Worm (Caenorhabditis elegans) whole organism, young adult: Measurements from ENCODE around the gene ZK1307.7.

Experiments
- K11D2.4 ChIP-seq: fragments of 200-800 bp; sonication (Bioruptor generic); IDR thresholded peaks from 2 replicates; pipeline ENCODE4 v1.3.6; 2022; ENCODE audit warnings: missing genetic modification reagents, missing genetic modification characterization, missing compliant biosample characterization
- ama-1 ChIP-seq, 3 experiments: fragments of 150-350 bp in 1 of 3; sonication (generic microtip) in 2 of 3; optimal IDR thresholded peaks; 2 replicates each; lab custom pipeline; 2014 to 2018; ENCODE audit warnings: missing biosample characterization in 2 of 3, missing genetic modification characterization in 2 of 3, missing genetic modification reagents in 2 of 3
- attf-5 ChIP-seq: fragments of 200-800 bp; sonication (Bioruptor generic); optimal IDR thresholded peaks from 2 replicates; lab custom pipeline; 2018; ENCODE audit warnings: mild to moderate bottlenecking, missing genetic modification characterization, missing compliant biosample characterization
- hmg-20 ChIP-seq: fragments of 200-800 bp; sonication (Bioruptor generic); IDR thresholded peaks from 2 replicates; pipeline ENCODE4 v1.3.6; 2022; ENCODE audit warnings: missing genetic modification reagents, missing genetic modification characterization, missing compliant biosample characterization
- lag-1 ChIP-seq: fragments of 200-800 bp; sonication (Bioruptor generic); IDR thresholded peaks from 2 replicates; pipeline ENCODE4 v1.3.6; 2022; ENCODE audit warnings: missing genetic modification reagents, missing genetic modification characterization, missing compliant biosample characterization
- nfya-1 ChIP-seq: sonication (generic microtip); optimal IDR thresholded peaks from 2 replicates; lab custom pipeline; 2017; ENCODE audit warnings: antibody characterized with exemption, missing compliant biosample characterization, missing genetic modification characterization, borderline replicate concordance; ENCODE audit not compliant: insufficient read depth
- nfya-2 ChIP-seq: fragments of 200-800 bp; sonication (Bioruptor generic); IDR thresholded peaks from 2 replicates; pipeline ENCODE4 v1.3.6; 2022; ENCODE audit warnings: missing genetic modification reagents, missing genetic modification characterization, missing compliant biosample characterization
- repo-1 ChIP-seq: sonication (generic microtip); optimal IDR thresholded peaks from 2 replicates; lab custom pipeline; 2017; ENCODE audit warnings: mild to moderate bottlenecking, missing genetic modification characterization, missing compliant biosample characterization
- tbx-9 ChIP-seq: sonication (generic microtip); optimal IDR thresholded peaks from 2 replicates; lab custom pipeline; 2016; ENCODE audit warnings: borderline replicate concordance, missing genetic modification characterization, inconsistent platforms, missing compliant biosample characterization
- tlf-1 ChIP-seq: fragments of 200-800 bp; sonication (Bioruptor generic); optimal IDR thresholded peaks from 2 replicates; lab custom pipeline; 2018; ENCODE audit warnings: mild to moderate bottlenecking, missing genetic modification characterization, missing compliant biosample characterization
- unc-130 ChIP-seq: sonication (generic microtip); optimal IDR thresholded peaks from 2 replicates; lab custom pipeline; 2016; ENCODE audit warnings: missing genetic modification reagents, missing genetic modification characterization, missing compliant biosample characterization
- unc-62 ChIP-seq: fragments of 150-350 bp; optimal IDR thresholded peaks from 2 replicates; lab custom pipeline; 2014; ENCODE audit warnings: missing biosample characterization, missing genetic modification reagents, missing genetic modification characterization

- TF ChIP-seq unc-130 (GFP tag; lab: Kevin White, UChicago) (no peak), repo-1 (no peak), tlf-1 (no peak), attf-5 (GFP tag; lab: Kevin White, UChicago) (no peak), nfya-2 (no peak), K11D2.4 (GFP tag; lab: Robert Waterston, UW) (no peak), hmg-20 (no peak), lag-1 (GFP tag; lab: Robert Waterston, UW) (no peak), ama-1 (optimal IDR thresholded peaks at IDR 0.05; lab: Kevin White, UChicago) (no peak), ama-1 (GFP tag; optimal IDR thresholded peaks at IDR 0.05; lab: Kevin White, UChicago) (no peak), unc-62 (GFP tag; lab: Kevin White, UChicago) (no peak), tbx-9 (no peak), nfya-1 (tag; lab: Kevin White, UChicago) (no peak)
Measured at ce11 chrII:9686663-9687193, 50.3 kb downstream of the ZK1307.7 start, which contains the start of gene ZK1320.9.
